Worm (Caenorhabditis elegans) whole organism, L1 larva: ENCODE measurements around the gene F59A7.14.

Source experiments
- ama-1 ChIP-seq: fragments of 150-350 bp; optimal IDR thresholded peaks from 2 replicates; lab custom pipeline; 2014
- fkh-8 ChIP-seq: sonication (generic microtip); optimal IDR thresholded peaks from 2 replicates; lab custom pipeline; 2016; ENCODE audit warnings: mild to moderate bottlenecking, missing genetic modification characterization, missing compliant biosample characterization
- lin-39 ChIP-seq: fragments of 150-350 bp; optimal IDR thresholded peaks from 2 replicates; lab custom pipeline; 2014; ENCODE audit warnings: missing biosample characterization, missing genetic modification reagents, missing genetic modification characterization
- nhr-28 ChIP-seq: fragments of 150-350 bp; optimal IDR thresholded peaks from 2 replicates; lab custom pipeline; 2014; ENCODE audit warnings: missing biosample characterization, missing genetic modification characterization
- nhr-77 ChIP-seq: fragments of 150-350 bp; optimal IDR thresholded peaks from 2 replicates; lab custom pipeline; 2014; ENCODE audit warnings: missing biosample characterization, missing genetic modification characterization

- no peak for TF ChIP-seq fkh-8
- no peak for TF ChIP-seq ama-1 (lab: Kevin White, UChicago)
- TF ChIP-seq nhr-28 (tag; lab: Kevin White, UChicago) = no peak
- no peak for TF ChIP-seq nhr-77 (tag; lab: Kevin White, UChicago)
- no peak for TF ChIP-seq lin-39
Observed at ce11 chrV:2027787-2028186, 9.0 kb downstream of the F59A7.14 start, which contains the start of gene srab-13.
